ENCODE assay signal across 1 fruit fly cellular context in the genomic region with DNA sequence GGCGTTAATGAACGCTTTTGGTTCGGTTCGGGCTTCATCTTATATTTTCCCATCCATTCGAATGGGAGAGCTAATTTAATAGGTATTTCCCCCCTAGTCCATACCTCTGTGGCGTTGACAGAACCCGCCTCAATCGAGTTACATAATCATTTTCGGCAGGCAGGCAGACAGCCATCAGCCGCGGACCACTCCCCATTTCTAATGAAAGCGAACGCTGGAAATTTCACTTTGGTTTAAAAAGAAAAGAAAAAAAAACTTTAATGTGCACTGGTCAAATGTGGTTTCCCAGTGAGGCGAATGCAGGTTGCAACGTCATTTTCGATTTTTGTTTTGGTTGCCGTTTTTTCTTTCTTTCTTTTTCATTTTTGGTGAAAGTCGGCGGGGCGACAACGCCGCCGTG.
TF ChIP-seq lines count a peak whose summit lies in the region.

No protein-coding gene starts in this region.

TF ChIP-seq in whole organism, embryonic, 481 proteins besides CTCF, POLR2A, EP300 and RAD21 (continued from another document):
- TF ChIP-seq CG15601 (tag; optimal IDR thresholded peaks at IDR 0.05; lab: Kevin White, UChicago) (peak; percentile 25), repo (GFP tag; optimal IDR thresholded peaks at IDR 0.05; lab: Kevin White, UChicago) (no peak), lola (GFP tag; optimal IDR thresholded peaks at IDR 0.05; lab: Kevin White, UChicago) (peak in 1 of 3 experiments; percentile 3), CG3995 (GFP tag; optimal IDR thresholded peaks at IDR 0.05; lab: Kevin White, UChicago) (no peak), sd (tag; optimal IDR thresholded peaks at IDR 0.05; lab: Kevin White, UChicago) (peak; percentile 5), Pdp1 (GFP tag; optimal IDR thresholded peaks at IDR 0.05; lab: Kevin White, UChicago) (peak in 1 of 2 experiments; percentile 93), kah (GFP tag; optimal IDR thresholded peaks at IDR 0.05; lab: Kevin White, UChicago) (no peak), CG14710 (tag; optimal IDR thresholded peaks at IDR 0.05; lab: Kevin White, UChicago) (peak; percentile 1), CG1024 (GFP tag; IDR thresholded peaks at IDR 0.05; lab: Robert Waterston, UW) (no peak), CG6791 (GFP tag; IDR thresholded peaks at IDR 0.05; lab: Robert Waterston, UW; ENCODE audit: partially characterized antibody) (no peak), CG5953 (GFP tag; IDR thresholded peaks at IDR 0.05; lab: Robert Waterston, UW) (no peak), Atf-2 (GFP tag; optimal IDR thresholded peaks at IDR 0.05; lab: Kevin White, UChicago) (no peak), CG12942 (GFP tag; optimal IDR thresholded peaks at IDR 0.05; lab: Kevin White, UChicago) (no peak), ken (GFP tag; IDR thresholded peaks at IDR 0.05; lab: Robert Waterston, UW) (0 out of 3 replicates have a peak, but pooled peaks have one; percentile 21), vvl (GFP tag; IDR thresholded peaks at IDR 0.05; lab: Robert Waterston, UW) (0 out of 2 replicates have a peak, but pooled peaks have one; percentile 31), CG10431 (GFP tag; optimal IDR thresholded peaks at IDR 0.05; lab: Kevin White, UChicago) (peak; percentile 46), Atf6 (GFP tag; IDR thresholded peaks at IDR 0.05; lab: Robert Waterston, UW) (no peak), sc (optimal IDR thresholded peaks at IDR 0.05; lab: Kevin White, UChicago) (no peak), sc (GFP tag; optimal IDR thresholded peaks at IDR 0.05; lab: Kevin White, UChicago) (no peak), CG33557 (GFP tag; optimal IDR thresholded peaks at IDR 0.05; lab: Kevin White, UChicago) (peak; percentile 72), CG12769 (tag; optimal IDR thresholded peaks at IDR 0.05; lab: Kevin White, UChicago) (no peak), CG43689 (GFP tag; IDR thresholded peaks at IDR 0.05; lab: Robert Waterston, UW) (no peak), rib (GFP tag; IDR thresholded peaks at IDR 0.05; lab: Robert Waterston, UW) (no peak), CG2889 (GFP tag; IDR thresholded peaks at IDR 0.05; lab: Robert Waterston, UW) (no peak), gcm (GFP tag; optimal IDR thresholded peaks at IDR 0.05; lab: Kevin White, UChicago) (peak; percentile 2)
